Fruit fly (Drosophila melanogaster) whole organism, embryonic: ENCODE results near the gene UQCR-C1.

Experiments used
- CG12659 ChIP-seq: fragments of 200-800 bp; sonication (Bioruptor generic); optimal IDR thresholded peaks from 3 replicates; lab custom pipeline; 2017; ENCODE audit warnings: mild to moderate bottlenecking, missing biosample characterization, missing genetic modification reagents, missing genetic modification characterization
- CG15514 ChIP-seq: fragments of 200-800 bp; sonication (Bioruptor generic); optimal IDR thresholded peaks from 3 replicates; lab custom pipeline; 2017; ENCODE audit warnings: missing biosample characterization, missing genetic modification characterization, mild to moderate bottlenecking, moderate library complexity, missing genetic modification reagents
- CG18476 ChIP-seq: fragments of 200-800 bp; sonication (Bioruptor generic); optimal IDR thresholded peaks from 2 replicates; lab custom pipeline; 2016; ENCODE audit warnings: missing biosample characterization, mild to moderate bottlenecking, missing genetic modification characterization
- CG2116 ChIP-seq: fragments of 200-800 bp; sonication (Bioruptor generic); optimal IDR thresholded peaks from 3 replicates; lab custom pipeline; 2018; ENCODE audit warnings: missing biosample characterization, mild to moderate bottlenecking, missing genetic modification characterization
- CG31441 ChIP-seq: fragments of 200-800 bp; sonication (Bioruptor generic); IDR thresholded peaks from 2 replicates; pipeline ENCODE4 v1.3.6; 2022; ENCODE audit warnings: missing biosample characterization, missing genetic modification characterization
- CG4360 ChIP-seq: fragments of 200-800 bp; sonication (Bioruptor generic); IDR thresholded peaks from 2 replicates; pipeline ENCODE4 v1.3.6; 2022; ENCODE audit warnings: missing biosample characterization, missing genetic modification characterization
- CG7786 ChIP-seq: fragments of 200-800 bp; sonication (Bioruptor generic); optimal IDR thresholded peaks from 2 replicates; lab custom pipeline; 2016; ENCODE audit warnings: missing biosample characterization, missing genetic modification characterization
- Chrac-16 ChIP-seq: fragments of 200-800 bp; sonication (Bioruptor generic); optimal IDR thresholded peaks from 3 replicates; lab custom pipeline; 2016; ENCODE audit warnings: missing biosample characterization, missing genetic modification characterization
- Deaf1 ChIP-seq: fragments of 200-800 bp; optimal IDR thresholded peaks from 3 replicates; lab custom pipeline; 2019; ENCODE audit warnings: missing biosample characterization, mild to moderate bottlenecking, missing genetic modification characterization, moderate library complexity
- Dip3 ChIP-seq: fragments of 200-800 bp; sonication (Bioruptor generic); optimal IDR thresholded peaks from 3 replicates; lab custom pipeline; 2016; ENCODE audit warnings: missing biosample characterization, missing genetic modification characterization
- Dp ChIP-seq: fragments of 200-800 bp; sonication (Bioruptor generic); optimal IDR thresholded peaks from 2 replicates; lab custom pipeline; 2018; ENCODE audit warnings: missing biosample characterization, mild to moderate bottlenecking, missing genetic modification characterization, moderate library complexity
- Dref ChIP-seq: fragments of 200-800 bp; sonication (Bioruptor generic); IDR thresholded peaks from 2 replicates; pipeline ENCODE4 v1.3.6; 2022; ENCODE audit warnings: missing biosample characterization, missing genetic modification characterization
- E2f2 ChIP-seq: fragments of 200-800 bp; sonication (Bioruptor generic); IDR thresholded peaks from 2 replicates; pipeline ENCODE4 v1.3.6; 2022; ENCODE audit warnings: missing biosample characterization, missing genetic modification characterization
- Ets97D ChIP-seq: fragments of 200-800 bp; sonication (Bioruptor generic); optimal IDR thresholded peaks from 3 replicates; lab custom pipeline; 2016; ENCODE audit warnings: missing biosample characterization, missing genetic modification characterization
- Fer3 ChIP-seq: fragments of 200-800 bp; sonication (Bioruptor generic); optimal IDR thresholded peaks from 2 replicates; lab custom pipeline; 2018; ENCODE audit warnings: missing biosample characterization, mild to moderate bottlenecking, missing genetic modification characterization, moderate library complexity
- Hmr ChIP-seq: fragments of 200-800 bp; sonication (Bioruptor generic); optimal IDR thresholded peaks from 3 replicates; lab custom pipeline; 2017; ENCODE audit warnings: mild to moderate bottlenecking, missing biosample characterization, missing genetic modification reagents, missing genetic modification characterization
- MBD-R2 ChIP-seq: fragments of 200-800 bp; sonication (Bioruptor generic); IDR thresholded peaks from 2 replicates; pipeline ENCODE4 v1.3.6; 2022; ENCODE audit warnings: missing biosample characterization, missing genetic modification characterization
- Med ChIP-seq: fragments of 200-800 bp; sonication (Bioruptor generic); peaks from one replicate; lab custom pipeline; 2016; ENCODE audit warnings: missing biosample characterization, missing genetic modification characterization, mild to moderate bottlenecking, inconsistent platforms, moderate library complexity
- Mrtf ChIP-seq: fragments of 200-800 bp; sonication (Bioruptor generic); IDR thresholded peaks from 3 replicates; pipeline ENCODE4 v1.3.6; 2022; ENCODE audit warnings: missing biosample characterization, missing genetic modification characterization
- Myb ChIP-seq: fragments of 200-800 bp; sonication (Bioruptor generic); optimal IDR thresholded peaks from 2 replicates; lab custom pipeline; 2016; ENCODE audit warnings: missing biosample characterization, missing genetic modification characterization
- Pdp1 ChIP-seq, 2 experiments: fragments of 200-800 bp; sonication (Bioruptor generic); optimal IDR thresholded peaks; 3 replicates each; lab custom pipeline; 2016; ENCODE audit warnings: missing biosample characterization in 2 of 2, missing genetic modification characterization in 2 of 2, mild to moderate bottlenecking in 1 of 2, moderate library complexity in 1 of 2
- Rfx ChIP-seq: fragments of 200-800 bp; sonication (Bioruptor generic); IDR thresholded peaks from 2 replicates; pipeline ENCODE4 v1.3.6; 2022; ENCODE audit warnings: missing biosample characterization, missing genetic modification characterization
- Sry-δ ChIP-seq: fragments of 200-800 bp; sonication (Bioruptor generic); optimal IDR thresholded peaks from 2 replicates; lab custom pipeline; 2016; ENCODE audit warnings: missing biosample characterization, missing genetic modification characterization
- ara ChIP-seq: fragments of 200-800 bp; sonication (Bioruptor generic); IDR thresholded peaks from 2 replicates; pipeline ENCODE4 v1.3.6; 2022; ENCODE audit warnings: missing biosample characterization, missing genetic modification characterization
- cwo ChIP-seq: fragments of 200-800 bp; sonication (Bioruptor generic); optimal IDR thresholded peaks from 3 replicates; lab custom pipeline; 2017; ENCODE audit warnings: missing biosample characterization, missing genetic modification characterization, mild to moderate bottlenecking, moderate library complexity, missing genetic modification reagents
- dan ChIP-seq: fragments of 200-800 bp; sonication (Bioruptor generic); IDR thresholded peaks from 2 replicates; pipeline ENCODE4 v1.3.6; 2022; ENCODE audit warnings: missing biosample characterization, missing genetic modification characterization
- dati ChIP-seq: fragments of 200-800 bp; sonication (Bioruptor generic); IDR thresholded peaks from 2 replicates; pipeline ENCODE4 v1.3.6; 2022; ENCODE audit warnings: missing biosample characterization, missing genetic modification characterization
- fu2 ChIP-seq: fragments of 200-800 bp; sonication (Bioruptor generic); optimal IDR thresholded peaks from 2 replicates; lab custom pipeline; 2016; ENCODE audit warnings: missing biosample characterization, missing genetic modification characterization
- h ChIP-seq: fragments of >200 bp; optimal IDR thresholded peaks from 2 replicates; lab custom pipeline; 2017
- lola ChIP-seq, 3 experiments: fragments of >200 bp in 2 of 3; fragments of 200-800 bp in 1 of 3; sonication (Bioruptor generic) in 1 of 3; optimal IDR thresholded peaks; 2 replicates each; lab custom pipeline; 2017 to 2019; ENCODE audit warnings: missing biosample characterization in 3 of 3, missing genetic modification characterization in 3 of 3, mild to moderate bottlenecking in 1 of 3, moderate library complexity in 1 of 3
- nom ChIP-seq: fragments of 200-800 bp; sonication (Bioruptor generic); optimal IDR thresholded peaks from 2 replicates; lab custom pipeline; 2017; ENCODE audit warnings: missing biosample characterization, missing genetic modification characterization, mild to moderate bottlenecking, moderate library complexity, missing genetic modification reagents
- peb ChIP-seq: fragments of 200-800 bp; sonication (Bioruptor generic); IDR thresholded peaks from 2 replicates; pipeline ENCODE4 v1.3.6; 2022; ENCODE audit warnings: missing biosample characterization, missing genetic modification characterization
- phol ChIP-seq: fragments of 200-800 bp; sonication (Bioruptor generic); optimal IDR thresholded peaks from 3 replicates; lab custom pipeline; 2018; ENCODE audit warnings: missing biosample characterization, mild to moderate bottlenecking, missing genetic modification characterization, moderate library complexity
- pzg ChIP-seq: fragments of 200-800 bp; sonication (Bioruptor generic); optimal IDR thresholded peaks from 3 replicates; lab custom pipeline; 2018; ENCODE audit warnings: missing biosample characterization, mild to moderate bottlenecking, missing genetic modification characterization, moderate library complexity
- sens ChIP-seq: fragments of 200-800 bp; sonication (Bioruptor generic); peaks from one replicate; lab custom pipeline; 2016; ENCODE audit warnings: missing biosample characterization, missing genetic modification characterization
- sna ChIP-seq: fragments of 200-800 bp; sonication (Bioruptor generic); IDR thresholded peaks from 2 replicates; pipeline ENCODE4 v1.3.6; 2022; ENCODE audit warnings: missing biosample characterization, missing genetic modification characterization; ENCODE audit not compliant: partially characterized antibody
- sob ChIP-seq: fragments of 200-800 bp; sonication (Bioruptor generic); IDR thresholded peaks from 2 replicates; pipeline ENCODE4 v1.3.6; 2022; ENCODE audit warnings: missing biosample characterization, missing genetic modification characterization
- trem ChIP-seq: fragments of 200-800 bp; optimal IDR thresholded peaks from 3 replicates; lab custom pipeline; 2019; ENCODE audit warnings: missing biosample characterization, mild to moderate bottlenecking, missing genetic modification characterization, moderate library complexity
- zen2 ChIP-seq: fragments of 200-800 bp; sonication (Bioruptor generic); IDR thresholded peaks from 3 replicates; pipeline ENCODE4 v1.3.6; 2022; ENCODE audit warnings: missing biosample characterization, missing genetic modification characterization; ENCODE audit not compliant: partially characterized antibody

UQCR-C1 gene

dm6 chr3R:14901408-14902352 lies 11.6 kb downstream of the UQCR-C1 start, which contains the start of gene RpS5b:
Gene RpS5b (minus strand): TSS chr3R:14901563.
- no peak for TF ChIP-seq sna
- TF ChIP-seq Myb (GFP tag; lab: Kevin White, UChicago), result peak; percentile 78
- no peak for TF ChIP-seq zen2 (GFP tag; lab: Robert Waterston, UW)
- TF ChIP-seq MBD-R2 (GFP tag; lab: Robert Waterston, UW), result peak; percentile 16; the same call in 1 of the 2 replicates
- peak; percentile 13 for TF ChIP-seq Hmr
- no peak for TF ChIP-seq fu2 (GFP tag; lab: Kevin White, UChicago)
- 0 out of 2 replicates have a peak, but pooled peaks have one; percentile 9 for TF ChIP-seq ara (GFP tag; lab: Robert Waterston, UW)
- TF ChIP-seq h (lab: Kevin White, UChicago), result no peak
- peak; percentile 95 for TF ChIP-seq trem (tag; lab: Kevin White, UChicago)
- TF ChIP-seq pzg (GFP tag; lab: Kevin White, UChicago), result peak; percentile 52
- peak; percentile 41 for TF ChIP-seq CG12659 (GFP tag; lab: Kevin White, UChicago)
- TF ChIP-seq Dip3 (GFP tag; lab: Kevin White, UChicago), result no peak
- TF ChIP-seq CG31441 (GFP tag; lab: Robert Waterston, UW), result no peak
- TF ChIP-seq CG18476 (GFP tag; lab: Kevin White, UChicago), result no peak
- peak; percentile 84 for TF ChIP-seq Dp (GFP tag; lab: Kevin White, UChicago)
- TF ChIP-seq Fer3 (tag; lab: Kevin White, UChicago), result peak; percentile 3
- peak; percentile 53 for TF ChIP-seq Med (GFP tag; lab: Kevin White, UChicago)
- TF ChIP-seq CG15514 (GFP tag; lab: Kevin White, UChicago), result peak; percentile 65
- TF ChIP-seq cwo (GFP tag; lab: Kevin White, UChicago), result peak; percentile 32
- TF ChIP-seq Chrac-16 (GFP tag; lab: Kevin White, UChicago), result no peak
- no peak for TF ChIP-seq CG7786
- 0 out of 2 replicates have a peak, but pooled peaks have one; percentile 27 for TF ChIP-seq Dref (GFP tag; lab: Robert Waterston, UW)
- TF ChIP-seq dati (GFP tag; lab: Robert Waterston, UW), result 0 out of 2 replicates have a peak, but pooled peaks have one; percentile 1
- peak in 1 of 2 experiments; percentile 25 for TF ChIP-seq Pdp1 (GFP tag; optimal IDR thresholded peaks at IDR 0.05; lab: Kevin White, UChicago)
- peak; percentile 34; the same call in 1 of the 2 replicates for TF ChIP-seq Rfx (GFP tag; lab: Robert Waterston, UW)
- TF ChIP-seq sob, result 0 out of 2 replicates have a peak, but pooled peaks have one; percentile 12
- peak; percentile 97 for TF ChIP-seq CG2116 (GFP tag; lab: Kevin White, UChicago)
- TF ChIP-seq Ets97D (GFP tag; lab: Kevin White, UChicago), result peak; percentile 80
- no peak for TF ChIP-seq peb (GFP tag; lab: Robert Waterston, UW)
- TF ChIP-seq Mrtf (GFP tag; lab: Robert Waterston, UW), result no peak
- TF ChIP-seq CG4360 (GFP tag; lab: Robert Waterston, UW), result no peak
- TF ChIP-seq nom (GFP tag; lab: Kevin White, UChicago), result peak; percentile 43
- TF ChIP-seq Sry-δ (GFP tag; lab: Kevin White, UChicago), result peak; percentile 10
- no peak for TF ChIP-seq dan (GFP tag; lab: Robert Waterston, UW)
- peak; percentile 65 for TF ChIP-seq sens
- peak; percentile 86 for TF ChIP-seq E2f2 (GFP tag; lab: Robert Waterston, UW)
- TF ChIP-seq Deaf1 (tag; lab: Kevin White, UChicago), result no peak
- TF ChIP-seq lola (GFP tag; optimal IDR thresholded peaks at IDR 0.05; lab: Kevin White, UChicago), result no peak
- peak; percentile 75 for TF ChIP-seq phol
